Fruit fly (Drosophila melanogaster) whole organism, embryonic: ENCODE results near the gene Rh2.

Source experiments
- Adf1 ChIP-seq: fragments of 200-800 bp; sonication (Bioruptor generic); IDR thresholded peaks from 2 replicates; pipeline ENCODE4 v1.3.6; 2022; ENCODE audit warnings: missing biosample characterization, missing genetic modification characterization
- Aef1 ChIP-seq: fragments of 200-800 bp; sonication (Bioruptor generic); IDR thresholded peaks from 3 replicates; pipeline ENCODE4 v1.3.6; 2022; ENCODE audit warnings: missing biosample characterization, missing genetic modification characterization
- Asciz ChIP-seq: fragments of 200-800 bp; sonication (Bioruptor generic); optimal IDR thresholded peaks from 2 replicates; lab custom pipeline; 2017; ENCODE audit warnings: missing biosample characterization, mild to moderate bottlenecking, missing genetic modification characterization, missing genetic modification reagents
- CG10462 ChIP-seq: fragments of 200-800 bp; sonication (Bioruptor generic); optimal IDR thresholded peaks from 2 replicates; lab custom pipeline; 2016; ENCODE audit warnings: missing biosample characterization, missing genetic modification characterization
- CG10543 ChIP-seq: fragments of 200-800 bp; sonication (Bioruptor generic); optimal IDR thresholded peaks from 3 replicates; lab custom pipeline; 2017; ENCODE audit warnings: missing biosample characterization, mild to moderate bottlenecking, missing genetic modification characterization, moderate library complexity
- CG11504 ChIP-seq: fragments of 200-800 bp; sonication (Bioruptor generic); optimal IDR thresholded peaks from 3 replicates; lab custom pipeline; 2019; ENCODE audit warnings: missing biosample characterization, mild to moderate bottlenecking, missing genetic modification characterization, moderate library complexity
- CG15073 ChIP-seq: fragments of 200-800 bp; sonication (Bioruptor generic); optimal IDR thresholded peaks from 2 replicates; lab custom pipeline; 2016; ENCODE audit warnings: missing biosample characterization, missing genetic modification characterization
- CG1603 ChIP-seq: fragments of 200-800 bp; sonication (Bioruptor generic); optimal IDR thresholded peaks from 2 replicates; lab custom pipeline; 2019; ENCODE audit warnings: missing biosample characterization, mild to moderate bottlenecking, missing genetic modification characterization, moderate library complexity
- CG16779 ChIP-seq: fragments of 200-800 bp; sonication (Bioruptor generic); IDR thresholded peaks from 2 replicates; pipeline ENCODE4 v1.3.6; 2022; ENCODE audit warnings: missing biosample characterization, missing genetic modification characterization
- CG18262 ChIP-seq: fragments of 200-800 bp; optimal IDR thresholded peaks from 3 replicates; lab custom pipeline; 2019; ENCODE audit warnings: missing biosample characterization, mild to moderate bottlenecking, missing genetic modification characterization, moderate library complexity
- CG18599 ChIP-seq: fragments of 200-800 bp; sonication (Bioruptor generic); optimal IDR thresholded peaks from 3 replicates; lab custom pipeline; 2017; ENCODE audit warnings: missing biosample characterization, missing genetic modification characterization, mild to moderate bottlenecking, moderate library complexity, missing genetic modification reagents
- CG2199 ChIP-seq: fragments of 200-800 bp; sonication (Bioruptor generic); IDR thresholded peaks from 3 replicates; pipeline ENCODE4 v1.3.6; 2022; ENCODE audit warnings: missing biosample characterization, missing genetic modification characterization
- CG34224 ChIP-seq: fragments of 200-800 bp; sonication (Bioruptor generic); IDR thresholded peaks from 3 replicates; pipeline ENCODE4 v1.3.6; 2022; ENCODE audit warnings: missing biosample characterization, missing genetic modification characterization; ENCODE audit not compliant: partially characterized antibody
- CG4282 ChIP-seq: fragments of 200-800 bp; sonication (Bioruptor generic); optimal IDR thresholded peaks from 2 replicates; lab custom pipeline; 2016; ENCODE audit warnings: missing biosample characterization, missing genetic modification characterization
- CG4820 ChIP-seq: fragments of 200-800 bp; sonication (Bioruptor generic); optimal IDR thresholded peaks from 3 replicates; lab custom pipeline; 2016; ENCODE audit warnings: missing biosample characterization, missing genetic modification characterization
- CG5245 ChIP-seq: fragments of 200-800 bp; sonication (Bioruptor generic); optimal IDR thresholded peaks from 3 replicates; lab custom pipeline; 2016; ENCODE audit warnings: missing biosample characterization, missing genetic modification characterization
- CG5953 ChIP-seq: fragments of 200-800 bp; sonication (Bioruptor generic); IDR thresholded peaks from 2 replicates; pipeline ENCODE4 v1.3.6; 2022; ENCODE audit warnings: missing biosample characterization, missing genetic modification characterization
- CG6654 ChIP-seq: fragments of 200-800 bp; sonication (Bioruptor generic); optimal IDR thresholded peaks from 2 replicates; lab custom pipeline; 2017; ENCODE audit warnings: missing biosample characterization, mild to moderate bottlenecking, missing genetic modification characterization
- CG6683 ChIP-seq: fragments of 200-800 bp; sonication (Bioruptor generic); optimal IDR thresholded peaks from 2 replicates; lab custom pipeline; 2017; ENCODE audit warnings: missing biosample characterization, mild to moderate bottlenecking, missing genetic modification characterization, missing genetic modification reagents
- CG7372 ChIP-seq: fragments of 200-800 bp; sonication (Bioruptor generic); IDR thresholded peaks from 2 replicates; pipeline ENCODE4 v1.3.6; 2022; ENCODE audit warnings: missing biosample characterization, missing genetic modification characterization
- CG8765 ChIP-seq: fragments of 200-800 bp; sonication (Bioruptor generic); IDR thresholded peaks from 2 replicates; pipeline ENCODE4 v1.3.6; 2022; ENCODE audit warnings: missing biosample characterization, missing genetic modification characterization
- CG8924 ChIP-seq: fragments of 200-800 bp; optimal IDR thresholded peaks from 3 replicates; lab custom pipeline; 2019; ENCODE audit warnings: missing biosample characterization, mild to moderate bottlenecking, missing genetic modification characterization, moderate library complexity
- CG9932 ChIP-seq: fragments of 200-800 bp; sonication (Bioruptor generic); IDR thresholded peaks from 2 replicates; pipeline ENCODE4 v1.3.6; 2022; ENCODE audit warnings: missing biosample characterization, missing genetic modification characterization
- Dek ChIP-seq: fragments of 200-800 bp; sonication (Bioruptor generic); optimal IDR thresholded peaks from 3 replicates; lab custom pipeline; 2019; ENCODE audit warnings: missing biosample characterization, mild to moderate bottlenecking, missing genetic modification characterization, moderate library complexity
- Gsc ChIP-seq: fragments of 200-800 bp; sonication (Bioruptor generic); IDR thresholded peaks from 2 replicates; pipeline ENCODE4 v1.3.6; 2022; ENCODE audit warnings: missing biosample characterization, missing genetic modification characterization
- Hr3 ChIP-seq: fragments of 200-800 bp; sonication (Bioruptor generic); optimal IDR thresholded peaks from 3 replicates; lab custom pipeline; 2016; ENCODE audit warnings: missing biosample characterization, missing genetic modification characterization
- NC2β ChIP-seq: fragments of 200-800 bp; sonication (Bioruptor generic); optimal IDR thresholded peaks from 2 replicates; lab custom pipeline; 2016; ENCODE audit warnings: missing biosample characterization, missing genetic modification characterization
- Oli ChIP-seq: fragments of 200-800 bp; sonication (Bioruptor generic); optimal IDR thresholded peaks from 2 replicates; lab custom pipeline; 2018; ENCODE audit warnings: missing biosample characterization, mild to moderate bottlenecking, missing genetic modification characterization, moderate library complexity
- TFAM ChIP-seq: fragments of 200-800 bp; sonication (Bioruptor generic); optimal IDR thresholded peaks from 2 replicates; lab custom pipeline; 2017; ENCODE audit warnings: missing biosample characterization, missing genetic modification characterization, inconsistent platforms
- Xbp1 ChIP-seq: fragments of 200-800 bp; sonication (Bioruptor generic); optimal IDR thresholded peaks from 3 replicates; lab custom pipeline; 2016; ENCODE audit warnings: missing biosample characterization, mild to moderate bottlenecking, missing genetic modification characterization
- cwo ChIP-seq: fragments of 200-800 bp; sonication (Bioruptor generic); optimal IDR thresholded peaks from 3 replicates; lab custom pipeline; 2017; ENCODE audit warnings: missing biosample characterization, missing genetic modification characterization, mild to moderate bottlenecking, moderate library complexity, missing genetic modification reagents
- dpn ChIP-seq, 2 experiments: fragments of 200-800 bp; sonication (Bioruptor generic); optimal IDR thresholded peaks; 3 replicates each; lab custom pipeline; 2016; ENCODE audit warnings: missing biosample characterization in 2 of 2, missing genetic modification characterization in 2 of 2
- hkb ChIP-seq, 2 experiments: fragments of 200-800 bp in 1 of 2; fragments of >200 bp in 1 of 2; sonication (Bioruptor generic) in 1 of 2; IDR thresholded peaks in 1 of 2; optimal IDR thresholded peaks in 1 of 2; 2 replicates each; pipeline versions ENCODE4 v1.3.6 to Lab custom; 2017 to 2022; ENCODE audit warnings: missing biosample characterization in 1 of 2, missing genetic modification characterization in 1 of 2
- jigr1 ChIP-seq: fragments of 200-800 bp; sonication (Bioruptor generic); IDR thresholded peaks from 3 replicates; pipeline ENCODE4 v1.3.6; 2022; ENCODE audit warnings: missing biosample characterization, missing genetic modification characterization
- ken ChIP-seq: fragments of 200-800 bp; sonication (Bioruptor generic); IDR thresholded peaks from 3 replicates; pipeline ENCODE4 v1.3.6; 2022; ENCODE audit warnings: missing biosample characterization, missing genetic modification characterization
- klu ChIP-seq: fragments of 200-800 bp; sonication (Bioruptor generic); IDR thresholded peaks from 2 replicates; pipeline ENCODE4 v1.3.6; 2022; ENCODE audit warnings: missing biosample characterization, missing genetic modification characterization
- lmd ChIP-seq: fragments of 200-800 bp; sonication (Bioruptor generic); IDR thresholded peaks from 2 replicates; pipeline ENCODE4 v1.3.6; 2022; ENCODE audit warnings: missing biosample characterization, missing genetic modification characterization
- lola ChIP-seq, 3 experiments: fragments of >200 bp in 2 of 3; fragments of 200-800 bp in 1 of 3; sonication (Bioruptor generic) in 1 of 3; optimal IDR thresholded peaks; 2 replicates each; lab custom pipeline; 2017 to 2019; ENCODE audit warnings: missing biosample characterization in 3 of 3, missing genetic modification characterization in 3 of 3, mild to moderate bottlenecking in 1 of 3, moderate library complexity in 1 of 3
- maf-S ChIP-seq: fragments of 200-800 bp; sonication (Bioruptor generic); optimal IDR thresholded peaks from 2 replicates; lab custom pipeline; 2016; ENCODE audit warnings: missing biosample characterization, missing genetic modification characterization
- pho ChIP-seq: fragments of 200-800 bp; sonication (Bioruptor generic); optimal IDR thresholded peaks from 2 replicates; lab custom pipeline; 2016; ENCODE audit warnings: missing biosample characterization, missing genetic modification characterization
- phol ChIP-seq: fragments of 200-800 bp; sonication (Bioruptor generic); optimal IDR thresholded peaks from 3 replicates; lab custom pipeline; 2018; ENCODE audit warnings: missing biosample characterization, mild to moderate bottlenecking, missing genetic modification characterization, moderate library complexity
- ranshi ChIP-seq: fragments of 200-800 bp; sonication (Bioruptor generic); IDR thresholded peaks from 2 replicates; pipeline ENCODE4 v1.3.6; 2022; ENCODE audit warnings: missing biosample characterization, missing genetic modification characterization
- ro ChIP-seq: fragments of 200-800 bp; sonication (Bioruptor generic); IDR thresholded peaks from 2 replicates; pipeline ENCODE4 v1.3.6; 2022; ENCODE audit warnings: missing biosample characterization, missing genetic modification characterization
- sob ChIP-seq: fragments of 200-800 bp; sonication (Bioruptor generic); IDR thresholded peaks from 2 replicates; pipeline ENCODE4 v1.3.6; 2022; ENCODE audit warnings: missing biosample characterization, missing genetic modification characterization
- stc ChIP-seq: fragments of 200-800 bp; sonication (Bioruptor generic); IDR thresholded peaks from 2 replicates; pipeline ENCODE4 v1.3.6; 2022; ENCODE audit warnings: missing biosample characterization, missing genetic modification characterization
- tap ChIP-seq: fragments of 200-800 bp; optimal IDR thresholded peaks from 3 replicates; lab custom pipeline; 2019; ENCODE audit warnings: missing biosample characterization, mild to moderate bottlenecking, missing genetic modification characterization, moderate library complexity
- vvl ChIP-seq: fragments of 200-800 bp; sonication (Bioruptor generic); IDR thresholded peaks from 2 replicates; pipeline ENCODE4 v1.3.6; 2022; ENCODE audit warnings: missing biosample characterization, missing genetic modification characterization
- z ChIP-seq: fragments of 200-800 bp; sonication (Bioruptor generic); IDR thresholded peaks from 3 replicates; pipeline ENCODE4 v1.3.6; 2022; ENCODE audit warnings: missing biosample characterization, missing genetic modification characterization

The Rh2 gene

DNA sequence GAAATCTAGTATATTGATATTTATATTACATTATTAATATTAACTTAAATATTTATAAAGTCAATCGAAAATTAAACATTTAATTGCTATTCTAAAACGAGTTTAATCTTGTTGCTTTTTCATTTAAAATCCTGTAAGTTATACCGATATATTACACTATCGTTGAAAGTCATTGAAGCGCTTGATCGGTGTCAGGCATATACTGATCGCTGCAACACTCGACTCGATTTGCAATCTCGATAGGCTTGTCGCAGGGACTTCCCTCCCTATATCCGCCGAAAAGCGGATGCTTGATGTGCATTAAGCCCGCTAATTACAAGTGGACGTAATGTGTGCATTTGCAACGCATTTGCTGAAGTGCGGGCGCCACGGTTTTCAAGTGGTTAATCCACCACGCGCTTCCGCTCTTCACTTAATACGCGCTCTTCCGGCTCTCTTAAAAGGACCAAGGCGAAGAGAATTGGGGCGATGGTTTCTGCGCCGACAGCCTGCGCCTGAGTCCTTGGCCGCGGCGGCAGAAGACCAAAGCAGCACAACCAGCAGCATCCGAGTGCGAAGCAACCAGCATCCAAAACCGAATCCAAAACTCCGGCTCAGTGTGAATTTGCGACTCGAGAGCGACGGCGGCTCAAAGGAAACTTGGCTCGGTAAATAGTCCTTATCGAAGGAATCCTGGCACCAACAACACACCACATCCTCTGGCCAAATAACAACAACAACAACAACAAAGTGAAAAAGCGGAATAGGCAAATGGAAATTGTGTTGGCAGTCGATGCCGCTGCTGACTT is 29.9 kb downstream of the Rh2 start, which contains the start of gene CG42613 (continued):
- TF ChIP-seq Xbp1 (GFP tag; lab: Kevin White, UChicago) (peak; percentile 57), Dek (tag; lab: Kevin White, UChicago) (peak; percentile 11), CG2199 (no peak), z (0 out of 3 replicates have a peak, but pooled peaks have one; percentile 55), Hr3 (peak; percentile 93), pho (GFP tag; lab: Kevin White, UChicago) (peak; percentile 28), cwo (GFP tag; lab: Kevin White, UChicago) (no peak), ken (peak; percentile 68; the same call in 2 of the 3 replicates), hkb (optimal IDR thresholded peaks at IDR 0.05; lab: Kevin White, UChicago) (no peak), hkb (GFP tag; IDR thresholded peaks at IDR 0.05; lab: Robert Waterston, UW) (peak; percentile 70), CG8924 (peak; percentile 27), CG5245 (GFP tag; lab: Kevin White, UChicago) (peak; percentile 61), CG15073 (GFP tag; lab: Kevin White, UChicago) (no peak), CG34224 (GFP tag; lab: Robert Waterston, UW) (peak; percentile 68; the same call in 1 of the 3 replicates), CG10543 (GFP tag; lab: Kevin White, UChicago) (no peak), maf-S (peak; percentile 60), Gsc (GFP tag; lab: Robert Waterston, UW) (no peak), Adf1 (peak; percentile 61; the same call in 1 of the 2 replicates), CG9932 (GFP tag; lab: Robert Waterston, UW) (peak; percentile 62), CG10462 (GFP tag; lab: Kevin White, UChicago) (peak; percentile 2), TFAM (GFP tag; lab: Kevin White, UChicago) (peak; percentile 26), CG18599 (GFP tag; lab: Kevin White, UChicago) (peak; percentile 14), vvl (GFP tag; lab: Robert Waterston, UW) (peak; percentile 57; the same call in 1 of the 2 replicates), jigr1 (GFP tag; lab: Robert Waterston, UW) (no peak), CG7372 (0 out of 2 replicates have a peak, but pooled peaks have one; percentile 10), CG8765 (GFP tag; lab: Robert Waterston, UW) (no peak), CG4282 (peak; percentile 37), CG6683 (GFP tag; lab: Kevin White, UChicago) (peak; percentile 24), lola (GFP tag; optimal IDR thresholded peaks at IDR 0.05; lab: Kevin White, UChicago) (peak in 1 of 3 experiments; percentile 50), CG4820 (no peak), CG16779 (no peak), tap (peak; percentile 47), sob (GFP tag; lab: Robert Waterston, UW) (peak; percentile 69), Asciz (GFP tag; lab: Kevin White, UChicago) (peak; percentile 81), ranshi (GFP tag; lab: Robert Waterston, UW) (peak; percentile 50), CG18262 (peak; percentile 29), CG5953 (GFP tag; lab: Robert Waterston, UW) (peak; percentile 54; the same call in 1 of the 2 replicates), CG1603 (tag; lab: Kevin White, UChicago) (peak; percentile 89), stc (GFP tag; lab: Robert Waterston, UW) (0 out of 2 replicates have a peak, but pooled peaks have one; percentile 38), Oli (peak; percentile 38), Aef1 (peak; percentile 53; the same call in 2 of the 3 replicates), lmd (GFP tag; lab: Robert Waterston, UW) (no peak), CG6654 (GFP tag; lab: Kevin White, UChicago) (peak; percentile 35), dpn (GFP tag; optimal IDR thresholded peaks at IDR 0.05; lab: Kevin White, UChicago) (peak in 1 of 2 experiments; percentile 72), klu (GFP tag; lab: Robert Waterston, UW) (peak; percentile 28; the same call in 1 of the 2 replicates), NC2β (GFP tag; lab: Kevin White, UChicago) (peak; percentile 51), phol (tag; lab: Kevin White, UChicago) (peak; percentile 69), CG11504 (tag; lab: Kevin White, UChicago) (peak; percentile 55), ro (peak; percentile 18; the same call in 1 of the 2 replicates)
